Worm (Caenorhabditis elegans) whole organism, midembryonic: ENCODE data around the gene M02B1.4.

ENCODE experiments used
- T22C8.4 ChIP-seq: fragments of 200-800 bp; sonication (Bioruptor generic); IDR thresholded peaks from 2 replicates; pipeline ENCODE4 v1.3.6; 2022; ENCODE audit warnings: missing genetic modification characterization, missing compliant biosample characterization
- flt-1 ChIP-seq: fragments of 200-800 bp; sonication (Bioruptor generic); IDR thresholded peaks from 2 replicates; pipeline ENCODE4 v1.3.6; 2022; ENCODE audit warnings: missing genetic modification characterization, missing compliant biosample characterization
- klf-2 ChIP-seq: fragments of 200-800 bp; sonication (Bioruptor generic); conservative IDR thresholded peaks from 2 replicates; pipeline ENCODE4 v1.3.6; 2022; ENCODE audit warnings: missing genetic modification reagents, missing genetic modification characterization, missing compliant biosample characterization
- med-1 ChIP-seq: sonication (generic microtip); optimal IDR thresholded peaks from 2 replicates; lab custom pipeline; 2017; ENCODE audit warnings: missing genetic modification characterization, mild to moderate bottlenecking, missing compliant biosample characterization, antibody characterized with exemption, missing genetic modification reagents; ENCODE audit not compliant: insufficient read depth
- ref-1 ChIP-seq: fragments of 200-800 bp; sonication (Bioruptor generic); conservative IDR thresholded peaks from 2 replicates; pipeline ENCODE4 v1.3.6; 2022; ENCODE audit warnings: missing genetic modification reagents, missing genetic modification characterization, missing compliant biosample characterization
- tab-1 ChIP-seq: fragments of 200-800 bp; sonication (Bioruptor generic); IDR thresholded peaks from 2 replicates; pipeline ENCODE4 v1.3.6; 2022; ENCODE audit warnings: missing genetic modification characterization, missing compliant biosample characterization
- ztf-29 ChIP-seq: fragments of 200-800 bp; sonication (Bioruptor generic); IDR thresholded peaks from 2 replicates; pipeline ENCODE4 v1.3.6; 2022; ENCODE audit warnings: missing genetic modification reagents, missing genetic modification characterization, missing compliant biosample characterization

DNA sequence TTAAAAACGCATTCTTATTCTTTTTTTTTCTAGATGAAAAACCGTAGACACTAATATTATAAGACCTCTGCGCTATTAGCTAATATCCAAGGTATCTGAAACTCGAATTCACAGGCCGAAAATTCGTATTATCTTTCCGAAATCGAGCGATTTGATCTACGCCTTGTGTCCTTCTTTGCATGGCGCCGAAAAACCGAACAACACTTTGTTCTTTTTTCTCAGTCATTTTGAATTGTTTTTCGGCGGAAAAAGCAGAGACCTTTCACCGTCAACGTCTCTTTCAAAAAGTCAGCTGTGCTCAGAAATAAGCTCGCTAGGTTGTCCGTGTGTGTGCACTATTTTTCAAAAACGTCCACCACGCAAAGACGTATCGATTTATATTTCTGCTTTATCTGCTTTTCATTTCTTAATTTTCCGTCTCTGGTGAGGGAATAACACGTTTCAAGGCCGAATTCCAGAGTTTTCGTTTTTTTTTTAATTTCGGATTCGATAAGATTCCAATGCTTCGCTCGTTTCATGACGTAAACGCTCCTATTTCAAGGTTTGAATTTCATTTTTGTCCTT lies 5.8 kb upstream of the M02B1.4 start:
- TF ChIP-seq flt-1 = no peak
- no peak for TF ChIP-seq ref-1 (GFP tag; lab: Robert Waterston, UW)
- no peak for TF ChIP-seq T22C8.4
- no peak for TF ChIP-seq med-1
- no peak for TF ChIP-seq tab-1
- TF ChIP-seq ztf-29 (GFP tag; lab: Robert Waterston, UW) = no peak
- TF ChIP-seq klf-2 (GFP tag; lab: Robert Waterston, UW) = no peak
